Fruit fly (Drosophila melanogaster) whole organism, embryonic: ENCODE data around the gene Hexo1.

ENCODE experiments used
- h ChIP-seq: fragments of >200 bp; optimal IDR thresholded peaks from 2 replicates; lab custom pipeline; 2017
- knrl ChIP-seq: fragments of 200-800 bp; sonication (Bioruptor generic); IDR thresholded peaks from 3 replicates; pipeline ENCODE4 v1.3.6; 2022; ENCODE audit warnings: missing biosample characterization, missing genetic modification characterization; ENCODE audit not compliant: partially characterized antibody
- mam ChIP-seq: fragments of 200-800 bp; sonication (Bioruptor generic); optimal IDR thresholded peaks from 3 replicates; lab custom pipeline; 2016; ENCODE audit warnings: missing biosample characterization, missing genetic modification characterization
- slou ChIP-seq: fragments of 200-800 bp; sonication (Bioruptor generic); optimal IDR thresholded peaks from 3 replicates; lab custom pipeline; 2016; ENCODE audit warnings: missing biosample characterization, missing genetic modification characterization

- TF ChIP-seq mam: no peak
- no peak for TF ChIP-seq slou (GFP tag; lab: Kevin White, UChicago)
- TF ChIP-seq h (lab: Kevin White, UChicago): no peak
- no peak for TF ChIP-seq knrl (GFP tag; lab: Robert Waterston, UW)
Observed at dm6 chr3L:4293711-4294110, 5.3 kb downstream of the Hexo1 start.
